Worm (Caenorhabditis elegans): Measurements from ENCODE around the gene T28C6.8.

DNA sequence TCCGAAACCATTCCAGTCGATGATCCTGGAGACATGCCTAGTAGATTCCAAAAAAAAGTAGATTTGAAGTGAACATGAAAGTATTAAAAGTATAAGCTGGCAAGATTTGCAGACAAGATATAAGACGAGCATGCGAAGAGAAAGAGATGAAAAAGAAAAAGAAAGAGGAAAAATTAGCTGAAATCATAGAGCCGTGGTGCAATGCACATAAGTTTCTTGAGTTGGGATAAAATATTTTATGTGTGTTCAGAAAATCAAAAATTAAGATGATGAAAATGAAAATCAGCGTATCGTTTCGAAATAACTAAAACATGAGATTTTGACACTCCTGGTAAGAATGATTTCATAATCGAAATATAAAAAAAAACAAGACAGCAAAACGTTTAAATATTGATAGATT lies 13.9 kb upstream of the T28C6.8 start, which contains the start of gene T11B7.2:
- TF ChIP-seq cog-1 (tag; optimal IDR thresholded peaks at IDR 0.05) (no peak), T22C8.4 (GFP tag; IDR thresholded peaks at IDR 0.05) (no peak)

Measured in whole organism, midembryonic.